Fruit fly (Drosophila melanogaster) whole organism, embryonic: ENCODE measurements around the gene CG34116.

Source experiments
- Atf6 ChIP-seq: fragments of 200-800 bp; sonication (Bioruptor generic); IDR thresholded peaks from 2 replicates; pipeline ENCODE4 v1.3.6; 2022; ENCODE audit warnings: missing biosample characterization, missing genetic modification characterization
- C15 ChIP-seq: fragments of 200-800 bp; sonication (Bioruptor generic); IDR thresholded peaks from 3 replicates; pipeline ENCODE4 v1.3.6; 2022; ENCODE audit warnings: missing biosample characterization, missing genetic modification characterization
- CG1233 ChIP-seq: fragments of 200-800 bp; sonication (Bioruptor generic); optimal IDR thresholded peaks from 4 replicates; lab custom pipeline; 2018; ENCODE audit warnings: missing biosample characterization, mild to moderate bottlenecking, missing genetic modification characterization
- CG12769 ChIP-seq: fragments of 200-800 bp; sonication (Bioruptor generic); optimal IDR thresholded peaks from 2 replicates; lab custom pipeline; 2019; ENCODE audit warnings: missing biosample characterization, mild to moderate bottlenecking, missing genetic modification characterization, moderate library complexity
- CG14710 ChIP-seq: fragments of 200-800 bp; sonication (Bioruptor generic); optimal IDR thresholded peaks from 3 replicates; lab custom pipeline; 2019; ENCODE audit warnings: missing biosample characterization, mild to moderate bottlenecking, missing genetic modification characterization, moderate library complexity
- CG1529 ChIP-seq: fragments of 200-800 bp; sonication (Bioruptor generic); optimal IDR thresholded peaks from 3 replicates; lab custom pipeline; 2018; ENCODE audit warnings: missing biosample characterization, missing genetic modification characterization
- CG15479 ChIP-seq: fragments of 200-800 bp; sonication (Bioruptor generic); optimal IDR thresholded peaks from 3 replicates; lab custom pipeline; 2019; ENCODE audit warnings: missing biosample characterization, mild to moderate bottlenecking, missing genetic modification characterization, moderate library complexity
- CG16815 ChIP-seq: fragments of 200-800 bp; sonication (Bioruptor generic); optimal IDR thresholded peaks from 3 replicates; lab custom pipeline; 2017; ENCODE audit warnings: missing biosample characterization, mild to moderate bottlenecking, missing genetic modification characterization
- CG17359 ChIP-seq: fragments of 200-800 bp; sonication (Bioruptor generic); optimal IDR thresholded peaks from 3 replicates; lab custom pipeline; 2018; ENCODE audit warnings: missing biosample characterization, mild to moderate bottlenecking, missing genetic modification characterization, moderate library complexity
- CG17612 ChIP-seq: fragments of 200-800 bp; sonication (Bioruptor generic); IDR thresholded peaks from 2 replicates; pipeline ENCODE4 v1.3.6; 2022; ENCODE audit warnings: missing biosample characterization, missing genetic modification characterization
- CG18764 ChIP-seq: fragments of 200-800 bp; sonication (Bioruptor generic); optimal IDR thresholded peaks from 3 replicates; lab custom pipeline; 2016; ENCODE audit warnings: missing biosample characterization, missing genetic modification characterization
- CG2120 ChIP-seq: fragments of 200-800 bp; sonication (Bioruptor generic); optimal IDR thresholded peaks from 3 replicates; lab custom pipeline; 2016; ENCODE audit warnings: missing biosample characterization, missing genetic modification characterization
- CG2678 ChIP-seq: fragments of 200-800 bp; sonication (Bioruptor generic); optimal IDR thresholded peaks from 3 replicates; lab custom pipeline; 2019; ENCODE audit warnings: missing biosample characterization, mild to moderate bottlenecking, missing genetic modification characterization, moderate library complexity
- CG30020 ChIP-seq: fragments of 200-800 bp; optimal IDR thresholded peaks from 2 replicates; lab custom pipeline; 2019; ENCODE audit warnings: missing biosample characterization, mild to moderate bottlenecking, missing genetic modification characterization, moderate library complexity
- CG31388 ChIP-seq: fragments of 200-800 bp; sonication (Bioruptor generic); optimal IDR thresholded peaks from 2 replicates; lab custom pipeline; 2016; ENCODE audit warnings: missing biosample characterization, missing genetic modification characterization
- CG4424 ChIP-seq: fragments of 200-800 bp; sonication (Bioruptor generic); optimal IDR thresholded peaks from 3 replicates; lab custom pipeline; 2016; ENCODE audit warnings: missing biosample characterization, missing genetic modification characterization
- Dip2 ChIP-seq: fragments of 200-800 bp; sonication (Bioruptor generic); IDR thresholded peaks from 2 replicates; pipeline ENCODE4 v1.3.6; 2022; ENCODE audit warnings: missing biosample characterization, missing genetic modification characterization
- Drgx ChIP-seq: fragments of 200-800 bp; sonication (Bioruptor generic); IDR thresholded peaks from 2 replicates; pipeline ENCODE4 v1.3.6; 2022; ENCODE audit warnings: missing biosample characterization, missing genetic modification characterization
- Eip74EF ChIP-seq, 2 experiments: fragments of 200-800 bp in 1 of 2; fragments of >200 bp in 1 of 2; sonication (Bioruptor generic) in 1 of 2; optimal IDR thresholded peaks; 2 replicates each; lab custom pipeline; 2017 to 2019; ENCODE audit warnings: missing biosample characterization in 2 of 2, missing genetic modification characterization in 2 of 2, mild to moderate bottlenecking in 1 of 2, moderate library complexity in 1 of 2
- Elba2 ChIP-seq: fragments of 200-800 bp; sonication (Bioruptor generic); optimal IDR thresholded peaks from 3 replicates; lab custom pipeline; 2016; ENCODE audit warnings: missing biosample characterization, missing genetic modification characterization
- Hr51 ChIP-seq, 2 experiments: fragments of 200-800 bp; sonication (Bioruptor generic); optimal IDR thresholded peaks; 2 replicates in 1 of 2; 3 replicates in 1 of 2; lab custom pipeline; 2016 to 2018; ENCODE audit warnings: missing biosample characterization in 2 of 2, missing genetic modification characterization in 2 of 2, mild to moderate bottlenecking in 1 of 2, moderate library complexity in 1 of 2
- Ravus ChIP-seq: fragments of 200-800 bp; sonication (Bioruptor generic); IDR thresholded peaks from 2 replicates; pipeline ENCODE4 v1.3.6; 2022; ENCODE audit warnings: missing biosample characterization, missing genetic modification characterization
- Sox100B ChIP-seq: fragments of 200-800 bp; sonication (Bioruptor generic); optimal IDR thresholded peaks from 3 replicates; lab custom pipeline; 2018; ENCODE audit warnings: missing biosample characterization, mild to moderate bottlenecking, missing genetic modification characterization
- TFAM ChIP-seq: fragments of 200-800 bp; sonication (Bioruptor generic); optimal IDR thresholded peaks from 2 replicates; lab custom pipeline; 2017; ENCODE audit warnings: missing biosample characterization, missing genetic modification characterization, inconsistent platforms
- Trl ChIP-seq, 3 experiments: fragments of >200 bp in 2 of 3; fragments of 200-800 bp in 1 of 3; sonication (Bioruptor generic) in 1 of 3; optimal IDR thresholded peaks; 2 replicates in 1 of 3; 3 replicates in 2 of 3; lab custom pipeline; 2016 to 2017; ENCODE audit warnings: missing biosample characterization in 1 of 3, missing genetic modification characterization in 1 of 3
- Xbp1 ChIP-seq: fragments of 200-800 bp; sonication (Bioruptor generic); optimal IDR thresholded peaks from 3 replicates; lab custom pipeline; 2016; ENCODE audit warnings: missing biosample characterization, mild to moderate bottlenecking, missing genetic modification characterization
- bsh ChIP-seq, 2 experiments: fragments of 200-800 bp; sonication (Bioruptor generic); optimal IDR thresholded peaks; 2 replicates each; lab custom pipeline; 2017 to 2018; ENCODE audit warnings: mild to moderate bottlenecking in 2 of 2, missing biosample characterization in 2 of 2, missing genetic modification characterization in 2 of 2, moderate library complexity in 1 of 2
- btn ChIP-seq: fragments of 200-800 bp; sonication (Bioruptor generic); optimal IDR thresholded peaks from 2 replicates; lab custom pipeline; 2016; ENCODE audit warnings: missing biosample characterization, missing genetic modification characterization
- chn ChIP-seq: fragments of 200-800 bp; sonication (Bioruptor generic); optimal IDR thresholded peaks from 2 replicates; lab custom pipeline; 2016; ENCODE audit warnings: missing biosample characterization, missing genetic modification characterization
- dpn ChIP-seq, 2 experiments: fragments of 200-800 bp; sonication (Bioruptor generic); optimal IDR thresholded peaks; 3 replicates each; lab custom pipeline; 2016; ENCODE audit warnings: missing biosample characterization in 2 of 2, missing genetic modification characterization in 2 of 2
- emc ChIP-seq: fragments of 200-800 bp; sonication (Bioruptor generic); optimal IDR thresholded peaks from 2 replicates; lab custom pipeline; 2016; ENCODE audit warnings: missing biosample characterization, missing genetic modification characterization
- ewg ChIP-seq: fragments of 200-800 bp; sonication (Bioruptor generic); optimal IDR thresholded peaks from 3 replicates; lab custom pipeline; 2017; ENCODE audit warnings: mild to moderate bottlenecking, missing biosample characterization, missing genetic modification reagents, missing genetic modification characterization
- fd102C ChIP-seq: fragments of 200-800 bp; sonication (Bioruptor generic); optimal IDR thresholded peaks from 2 replicates; lab custom pipeline; 2018; ENCODE audit warnings: missing biosample characterization, mild to moderate bottlenecking, missing genetic modification characterization, moderate library complexity
- kah ChIP-seq: fragments of 200-800 bp; sonication (Bioruptor generic); optimal IDR thresholded peaks from 2 replicates; lab custom pipeline; 2018; ENCODE audit warnings: missing biosample characterization, mild to moderate bottlenecking, missing genetic modification characterization
- kay ChIP-seq: fragments of 200-800 bp; sonication (Bioruptor generic); optimal IDR thresholded peaks from 2 replicates; lab custom pipeline; 2016; ENCODE audit warnings: missing biosample characterization, missing genetic modification characterization
- ken ChIP-seq: fragments of 200-800 bp; sonication (Bioruptor generic); IDR thresholded peaks from 3 replicates; pipeline ENCODE4 v1.3.6; 2022; ENCODE audit warnings: missing biosample characterization, missing genetic modification characterization
- lilli ChIP-seq: fragments of 200-800 bp; sonication (Bioruptor generic); optimal IDR thresholded peaks from 3 replicates; lab custom pipeline; 2016; ENCODE audit warnings: missing biosample characterization, missing genetic modification characterization
- lov ChIP-seq, 2 experiments: fragments of 200-800 bp in 1 of 2; fragments of >200 bp in 1 of 2; sonication (Bioruptor generic) in 1 of 2; IDR thresholded peaks in 1 of 2; optimal IDR thresholded peaks in 1 of 2; 2 replicates in 1 of 2; 3 replicates in 1 of 2; pipeline versions ENCODE4 v1.3.6 to Lab custom; 2017 to 2022; ENCODE audit warnings: missing biosample characterization in 1 of 2, missing genetic modification characterization in 1 of 2
- luna ChIP-seq: fragments of 200-800 bp; sonication (Bioruptor generic); optimal IDR thresholded peaks from 2 replicates; lab custom pipeline; 2016; ENCODE audit warnings: missing biosample characterization, missing genetic modification characterization
- nom ChIP-seq: fragments of 200-800 bp; sonication (Bioruptor generic); optimal IDR thresholded peaks from 2 replicates; lab custom pipeline; 2017; ENCODE audit warnings: missing biosample characterization, missing genetic modification characterization, mild to moderate bottlenecking, moderate library complexity, missing genetic modification reagents
- pan ChIP-seq, 4 experiments: fragments of >200 bp in 3 of 4; fragments of 200-800 bp in 1 of 4; sonication (Bioruptor generic) in 1 of 4; optimal IDR thresholded peaks in 3 of 4; IDR thresholded peaks in 1 of 4; 2 replicates each; pipeline versions ENCODE4 v1.3.6 to Lab custom; 2017 to 2022; ENCODE audit warnings: missing biosample characterization in 2 of 4, missing genetic modification characterization in 2 of 4, mixed read lengths in 1 of 4
- pzg ChIP-seq: fragments of 200-800 bp; sonication (Bioruptor generic); optimal IDR thresholded peaks from 3 replicates; lab custom pipeline; 2018; ENCODE audit warnings: missing biosample characterization, mild to moderate bottlenecking, missing genetic modification characterization, moderate library complexity
- ro ChIP-seq: fragments of 200-800 bp; sonication (Bioruptor generic); IDR thresholded peaks from 2 replicates; pipeline ENCODE4 v1.3.6; 2022; ENCODE audit warnings: missing biosample characterization, missing genetic modification characterization
- salm ChIP-seq: fragments of 200-800 bp; sonication (Bioruptor generic); optimal IDR thresholded peaks from 2 replicates; lab custom pipeline; 2018; ENCODE audit warnings: missing biosample characterization, mild to moderate bottlenecking, missing genetic modification characterization
- unpg ChIP-seq: fragments of 200-800 bp; sonication (Bioruptor generic); optimal IDR thresholded peaks from 3 replicates; lab custom pipeline; 2018; ENCODE audit warnings: missing biosample characterization, mild to moderate bottlenecking, missing genetic modification characterization, moderate library complexity
- usp ChIP-seq: fragments of >200 bp; optimal IDR thresholded peaks from 2 replicates; lab custom pipeline; 2017; ENCODE audit warnings: missing biosample characterization, missing genetic modification characterization
- z ChIP-seq: fragments of 200-800 bp; sonication (Bioruptor generic); IDR thresholded peaks from 3 replicates; pipeline ENCODE4 v1.3.6; 2022; ENCODE audit warnings: missing biosample characterization, missing genetic modification characterization

Gene CG34116

DNA sequence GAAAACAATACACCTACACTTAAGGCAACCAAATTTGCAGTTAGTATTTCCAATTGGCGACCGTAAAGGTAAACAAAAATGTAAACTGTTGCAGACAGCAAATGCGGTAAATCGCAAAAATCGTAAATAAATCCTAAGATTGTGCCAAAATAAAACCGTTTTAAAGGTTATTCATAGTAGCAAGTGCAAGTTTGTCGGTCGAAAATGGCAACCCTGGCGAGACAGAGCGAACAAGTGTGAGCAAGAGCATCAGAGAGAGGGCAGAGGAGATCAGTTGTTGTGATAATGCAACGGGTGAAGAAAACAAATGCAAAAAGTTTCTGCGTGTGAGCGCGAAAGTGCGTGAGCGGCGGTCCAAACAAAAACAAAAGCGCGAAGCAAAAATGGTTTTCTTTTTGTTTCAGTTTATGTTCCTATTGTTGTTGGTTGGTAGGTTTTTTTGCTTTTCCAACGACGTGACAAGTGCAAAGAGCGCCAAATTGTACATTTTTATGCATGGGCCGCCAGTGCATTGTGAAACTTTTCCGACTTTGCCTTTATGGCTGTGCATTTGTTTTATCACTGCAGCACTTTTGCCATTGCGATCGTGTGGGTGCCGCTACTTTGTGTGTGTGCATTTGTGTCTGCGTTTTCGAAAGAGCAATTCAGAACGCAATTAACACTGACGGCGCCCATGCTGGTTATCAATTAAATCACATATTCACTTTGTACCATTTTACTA lies 13.0 kb downstream of the CG34116 start:
- TF ChIP-seq luna (GFP tag; lab: Kevin White, UChicago): no peak
- TF ChIP-seq CG16815 (GFP tag; lab: Kevin White, UChicago): no peak
- TF ChIP-seq ro: no peak
- no peak for TF ChIP-seq btn
- TF ChIP-seq CG31388 (GFP tag; lab: Kevin White, UChicago): no peak
- peak; percentile 12 for TF ChIP-seq CG15479 (GFP tag; lab: Kevin White, UChicago)
- TF ChIP-seq C15 (GFP tag; lab: Robert Waterston, UW): no peak
- TF ChIP-seq CG18764 (GFP tag; lab: Kevin White, UChicago): no peak
- TF ChIP-seq pzg (GFP tag; lab: Kevin White, UChicago): no peak
- peak; percentile 61 for TF ChIP-seq Drgx (GFP tag; lab: Robert Waterston, UW)
- TF ChIP-seq chn (GFP tag; lab: Kevin White, UChicago): no peak
- TF ChIP-seq Hr51 (GFP tag; optimal IDR thresholded peaks at IDR 0.05; lab: Kevin White, UChicago): no peak
- TF ChIP-seq CG1233 (GFP tag; lab: Kevin White, UChicago): no peak
- peak in 1 of 2 experiments; percentile 15 for TF ChIP-seq Trl (optimal IDR thresholded peaks at IDR 0.05; lab: Kevin White, UChicago)
- TF ChIP-seq Trl (GFP tag; optimal IDR thresholded peaks at IDR 0.05; lab: Kevin White, UChicago): no peak
- TF ChIP-seq Eip74EF (GFP tag; optimal IDR thresholded peaks at IDR 0.05; lab: Kevin White, UChicago): no peak
- no peak for TF ChIP-seq unpg
- no peak for TF ChIP-seq CG1529
- TF ChIP-seq CG17359 (tag; lab: Kevin White, UChicago): no peak
- no peak for TF ChIP-seq lov (optimal IDR thresholded peaks at IDR 0.05; lab: Kevin White, UChicago)
- 0 out of 3 replicates have a peak, but pooled peaks have one; percentile 17 for TF ChIP-seq lov (GFP tag; IDR thresholded peaks at IDR 0.05; lab: Robert Waterston, UW)
- TF ChIP-seq emc: no peak
- no peak for TF ChIP-seq kay (GFP tag; lab: Kevin White, UChicago)
- no peak for TF ChIP-seq ewg (GFP tag; lab: Kevin White, UChicago)
- no peak for TF ChIP-seq CG2120 (GFP tag; lab: Kevin White, UChicago)
- TF ChIP-seq CG14710 (tag; lab: Kevin White, UChicago): no peak
- TF ChIP-seq fd102C (GFP tag; lab: Kevin White, UChicago): no peak
- no peak for TF ChIP-seq salm (tag; lab: Kevin White, UChicago)
- 0 out of 2 replicates have a peak, but pooled peaks have one; percentile 31 for TF ChIP-seq Atf6 (GFP tag; lab: Robert Waterston, UW)
- TF ChIP-seq dpn (GFP tag; optimal IDR thresholded peaks at IDR 0.05; lab: Kevin White, UChicago): no peak
- TF ChIP-seq CG4424: no peak
- no peak for TF ChIP-seq Dip2
- TF ChIP-seq Sox100B (GFP tag; lab: Kevin White, UChicago): no peak
- no peak for TF ChIP-seq usp (GFP tag; lab: Kevin White, UChicago)
- TF ChIP-seq CG30020 (tag; lab: Kevin White, UChicago): no peak
- TF ChIP-seq Elba2 (GFP tag; lab: Kevin White, UChicago): peak; percentile 26
- TF ChIP-seq TFAM (GFP tag; lab: Kevin White, UChicago): no peak
- TF ChIP-seq nom (GFP tag; lab: Kevin White, UChicago): peak; percentile 67
- no peak for TF ChIP-seq pan (optimal IDR thresholded peaks at IDR 0.05; lab: Kevin White, UChicago)
- no peak for TF ChIP-seq pan (GFP tag; optimal IDR thresholded peaks at IDR 0.05 in 1 of 2, IDR thresholded peaks at IDR 0.05 in 1 of 2)
- no peak for TF ChIP-seq CG2678 (tag; lab: Kevin White, UChicago)
- no peak for TF ChIP-seq Xbp1
- TF ChIP-seq Ravus (GFP tag; lab: Robert Waterston, UW): no peak
- TF ChIP-seq CG12769 (tag; lab: Kevin White, UChicago): no peak
- no peak for TF ChIP-seq CG17612 (GFP tag; lab: Robert Waterston, UW)
- no peak for TF ChIP-seq lilli (GFP tag; lab: Kevin White, UChicago)
- TF ChIP-seq z (GFP tag; lab: Robert Waterston, UW): no peak
- no peak for TF ChIP-seq ken
- peak in 1 of 2 experiments; percentile 61 for TF ChIP-seq bsh (GFP tag; optimal IDR thresholded peaks at IDR 0.05; lab: Kevin White, UChicago)
- no peak for TF ChIP-seq kah
